Fruit fly (Drosophila melanogaster) whole organism, embryonic: ENCODE results near the gene Fst.
A peak's percentile ranks its signal among the peaks of the same experiment; 100 is the strongest.

Experiments used
- BEAF-32 ChIP-seq: fragments of 200-800 bp; sonication (Bioruptor generic); optimal IDR thresholded peaks from 3 replicates; lab custom pipeline; 2017; ENCODE audit warnings: missing biosample characterization, missing genetic modification characterization, mild to moderate bottlenecking, moderate library complexity, missing genetic modification reagents
- Blimp-1 ChIP-seq: fragments of 200-800 bp; sonication (Bioruptor generic); optimal IDR thresholded peaks from 3 replicates; lab custom pipeline; 2018; ENCODE audit warnings: missing biosample characterization, missing genetic modification characterization, mild to moderate bottlenecking, moderate library complexity, missing genetic modification reagents
- C15 ChIP-seq: fragments of 200-800 bp; sonication (Bioruptor generic); IDR thresholded peaks from 3 replicates; pipeline ENCODE4 v1.3.6; 2022; ENCODE audit warnings: missing biosample characterization, missing genetic modification characterization
- CG10979 ChIP-seq: fragments of 200-800 bp; sonication (Bioruptor generic); optimal IDR thresholded peaks from 2 replicates; lab custom pipeline; 2018; ENCODE audit warnings: missing biosample characterization, mild to moderate bottlenecking, missing genetic modification characterization, moderate library complexity
- CG13123 ChIP-seq: fragments of 200-800 bp; sonication (Bioruptor generic); optimal IDR thresholded peaks from 2 replicates; lab custom pipeline; 2016; ENCODE audit warnings: missing biosample characterization, missing genetic modification characterization
- CG14667 ChIP-seq: fragments of 200-800 bp; sonication (Bioruptor generic); IDR thresholded peaks from 2 replicates; pipeline ENCODE4 v1.3.6; 2022; ENCODE audit warnings: missing biosample characterization, missing genetic modification characterization
- CG1529 ChIP-seq: fragments of 200-800 bp; sonication (Bioruptor generic); optimal IDR thresholded peaks from 3 replicates; lab custom pipeline; 2018; ENCODE audit warnings: missing biosample characterization, missing genetic modification characterization
- CG15514 ChIP-seq: fragments of 200-800 bp; sonication (Bioruptor generic); optimal IDR thresholded peaks from 3 replicates; lab custom pipeline; 2017; ENCODE audit warnings: missing biosample characterization, missing genetic modification characterization, mild to moderate bottlenecking, moderate library complexity, missing genetic modification reagents
- CG1603 ChIP-seq: fragments of 200-800 bp; sonication (Bioruptor generic); optimal IDR thresholded peaks from 2 replicates; lab custom pipeline; 2019; ENCODE audit warnings: missing biosample characterization, mild to moderate bottlenecking, missing genetic modification characterization, moderate library complexity
- CG16813 ChIP-seq: fragments of 200-800 bp; sonication (Bioruptor generic); IDR thresholded peaks from 3 replicates; pipeline ENCODE4 v1.3.6; 2022; ENCODE audit warnings: missing biosample characterization, missing genetic modification characterization; ENCODE audit not compliant: partially characterized antibody
- CG18476 ChIP-seq: fragments of 200-800 bp; sonication (Bioruptor generic); optimal IDR thresholded peaks from 2 replicates; lab custom pipeline; 2016; ENCODE audit warnings: missing biosample characterization, mild to moderate bottlenecking, missing genetic modification characterization
- CG2116 ChIP-seq: fragments of 200-800 bp; sonication (Bioruptor generic); optimal IDR thresholded peaks from 3 replicates; lab custom pipeline; 2018; ENCODE audit warnings: missing biosample characterization, mild to moderate bottlenecking, missing genetic modification characterization
- CG30431 ChIP-seq: fragments of 200-800 bp; sonication (Bioruptor generic); optimal IDR thresholded peaks from 2 replicates; lab custom pipeline; 2017; ENCODE audit warnings: missing biosample characterization, missing genetic modification characterization
- CG33213 ChIP-seq: fragments of 200-800 bp; sonication (Bioruptor generic); optimal IDR thresholded peaks from 3 replicates; lab custom pipeline; 2016; ENCODE audit warnings: missing biosample characterization, missing genetic modification characterization
- CG4707 ChIP-seq: fragments of 200-800 bp; sonication (Bioruptor generic); optimal IDR thresholded peaks from 2 replicates; lab custom pipeline; 2018; ENCODE audit warnings: missing biosample characterization, mild to moderate bottlenecking, missing genetic modification characterization, moderate library complexity
- CG5180 ChIP-seq: fragments of 200-800 bp; sonication (Bioruptor generic); optimal IDR thresholded peaks from 3 replicates; lab custom pipeline; 2017; ENCODE audit warnings: missing biosample characterization, missing genetic modification characterization, mild to moderate bottlenecking, moderate library complexity, missing genetic modification reagents
- CG6272 ChIP-seq: fragments of 200-800 bp; sonication (Bioruptor generic); IDR thresholded peaks from 2 replicates; pipeline ENCODE4 v1.3.6; 2022; ENCODE audit warnings: missing biosample characterization, missing genetic modification characterization
- CG6689 ChIP-seq: fragments of 200-800 bp; sonication (Bioruptor generic); IDR thresholded peaks from 2 replicates; pipeline ENCODE4 v1.3.6; 2022; ENCODE audit warnings: missing biosample characterization, missing genetic modification characterization
- CG7271 ChIP-seq: fragments of 200-800 bp; sonication (Bioruptor generic); optimal IDR thresholded peaks from 2 replicates; lab custom pipeline; 2018; ENCODE audit warnings: missing biosample characterization, mild to moderate bottlenecking, missing genetic modification characterization, moderate library complexity
- CG9215 ChIP-seq: fragments of 200-800 bp; sonication (Bioruptor generic); IDR thresholded peaks from 2 replicates; pipeline ENCODE4 v1.3.6; 2022; ENCODE audit warnings: missing biosample characterization, missing genetic modification characterization
- CG9437 ChIP-seq: fragments of 200-800 bp; sonication (Bioruptor generic); optimal IDR thresholded peaks from 2 replicates; lab custom pipeline; 2018; ENCODE audit warnings: missing biosample characterization, mild to moderate bottlenecking, missing genetic modification characterization
- CG9876 ChIP-seq: fragments of 200-800 bp; sonication (Bioruptor generic); optimal IDR thresholded peaks from 2 replicates; lab custom pipeline; 2016; ENCODE audit warnings: missing biosample characterization, missing genetic modification characterization
- CG9932 ChIP-seq: fragments of 200-800 bp; sonication (Bioruptor generic); IDR thresholded peaks from 2 replicates; pipeline ENCODE4 v1.3.6; 2022; ENCODE audit warnings: missing biosample characterization, missing genetic modification characterization
- D ChIP-seq, 2 experiments: fragments of 200-800 bp in 1 of 2; fragments of >200 bp in 1 of 2; sonication (Bioruptor generic) in 1 of 2; optimal IDR thresholded peaks; 2 replicates in 1 of 2; 3 replicates in 1 of 2; lab custom pipeline; 2017; ENCODE audit warnings: mild to moderate bottlenecking in 1 of 2, missing biosample characterization in 1 of 2, missing genetic modification characterization in 1 of 2, missing genetic modification reagents in 1 of 2
- Hmx ChIP-seq: fragments of 200-800 bp; sonication (Bioruptor generic); optimal IDR thresholded peaks from 2 replicates; lab custom pipeline; 2016; ENCODE audit warnings: missing biosample characterization, missing genetic modification characterization
- MBD-R2 ChIP-seq: fragments of 200-800 bp; sonication (Bioruptor generic); IDR thresholded peaks from 2 replicates; pipeline ENCODE4 v1.3.6; 2022; ENCODE audit warnings: missing biosample characterization, missing genetic modification characterization
- MESR4 ChIP-seq: fragments of 200-800 bp; sonication (Bioruptor generic); optimal IDR thresholded peaks from 2 replicates; lab custom pipeline; 2018; ENCODE audit warnings: missing biosample characterization, mild to moderate bottlenecking, missing genetic modification characterization, moderate library complexity
- Max ChIP-seq: fragments of 200-800 bp; sonication (Bioruptor generic); optimal IDR thresholded peaks from 2 replicates; lab custom pipeline; 2016; ENCODE audit warnings: missing biosample characterization, mild to moderate bottlenecking, missing genetic modification characterization
- NC2α ChIP-seq: fragments of 200-800 bp; sonication (Bioruptor generic); optimal IDR thresholded peaks from 2 replicates; lab custom pipeline; 2016; ENCODE audit warnings: missing biosample characterization, missing genetic modification characterization
- Pdp1 ChIP-seq, 2 experiments: fragments of 200-800 bp; sonication (Bioruptor generic); optimal IDR thresholded peaks; 3 replicates each; lab custom pipeline; 2016; ENCODE audit warnings: missing biosample characterization in 2 of 2, missing genetic modification characterization in 2 of 2, mild to moderate bottlenecking in 1 of 2, moderate library complexity in 1 of 2
- bbx ChIP-seq: fragments of 200-800 bp; sonication (Bioruptor generic); IDR thresholded peaks from 2 replicates; pipeline ENCODE4 v1.3.6; 2022; ENCODE audit warnings: missing biosample characterization, missing genetic modification characterization; ENCODE audit not compliant: partially characterized antibody
- cas ChIP-seq: fragments of 200-800 bp; sonication (Bioruptor generic); IDR thresholded peaks from 2 replicates; pipeline ENCODE4 v1.3.6; 2022; ENCODE audit warnings: missing biosample characterization, missing genetic modification characterization
- crp ChIP-seq, 2 experiments: fragments of 200-800 bp; sonication (Bioruptor generic); optimal IDR thresholded peaks; 2 replicates in 1 of 2; 3 replicates in 1 of 2; lab custom pipeline; 2017; ENCODE audit warnings: missing biosample characterization in 2 of 2, missing genetic modification characterization in 2 of 2, mild to moderate bottlenecking in 1 of 2, moderate library complexity in 1 of 2
- dmrt11E ChIP-seq: fragments of 200-800 bp; sonication (Bioruptor generic); optimal IDR thresholded peaks from 3 replicates; lab custom pipeline; 2018; ENCODE audit warnings: missing biosample characterization, mild to moderate bottlenecking, missing genetic modification characterization, moderate library complexity
- esg ChIP-seq: fragments of 200-800 bp; sonication (Bioruptor generic); conservative IDR thresholded peaks from 2 replicates; pipeline ENCODE4 v1.3.6; 2022; ENCODE audit warnings: missing biosample characterization, missing genetic modification characterization
- fd3F ChIP-seq: fragments of 200-800 bp; sonication (Bioruptor generic); optimal IDR thresholded peaks from 2 replicates; lab custom pipeline; 2018; ENCODE audit warnings: missing biosample characterization, mild to moderate bottlenecking, missing genetic modification characterization, moderate library complexity
- hbn ChIP-seq: fragments of 200-800 bp; sonication (Bioruptor generic); IDR thresholded peaks from 2 replicates; pipeline ENCODE4 v1.3.6; 2022; ENCODE audit warnings: missing biosample characterization, missing genetic modification characterization; ENCODE audit not compliant: partially characterized antibody
- inv ChIP-seq: fragments of 200-800 bp; sonication (Bioruptor generic); IDR thresholded peaks from 2 replicates; pipeline ENCODE4 v1.3.6; 2022; ENCODE audit warnings: missing biosample characterization, missing genetic modification characterization; ENCODE audit not compliant: partially characterized antibody
- knrl ChIP-seq: fragments of 200-800 bp; sonication (Bioruptor generic); IDR thresholded peaks from 3 replicates; pipeline ENCODE4 v1.3.6; 2022; ENCODE audit warnings: missing biosample characterization, missing genetic modification characterization; ENCODE audit not compliant: partially characterized antibody
- pita ChIP-seq: fragments of 200-800 bp; sonication (Bioruptor generic); optimal IDR thresholded peaks from 2 replicates; lab custom pipeline; 2017; ENCODE audit warnings: missing biosample characterization, mild to moderate bottlenecking, missing genetic modification characterization
- pum ChIP-seq: fragments of 200-800 bp; sonication (Bioruptor generic); optimal IDR thresholded peaks from 2 replicates; lab custom pipeline; 2016; ENCODE audit warnings: missing biosample characterization, missing genetic modification characterization
- salm ChIP-seq: fragments of 200-800 bp; sonication (Bioruptor generic); optimal IDR thresholded peaks from 2 replicates; lab custom pipeline; 2018; ENCODE audit warnings: missing biosample characterization, mild to moderate bottlenecking, missing genetic modification characterization
- scrt ChIP-seq: fragments of 200-800 bp; sonication (Bioruptor generic); optimal IDR thresholded peaks from 2 replicates; lab custom pipeline; 2018; ENCODE audit warnings: missing biosample characterization, mild to moderate bottlenecking, missing genetic modification characterization, moderate library complexity
- seq ChIP-seq: fragments of 200-800 bp; sonication (Bioruptor generic); IDR thresholded peaks from 2 replicates; pipeline ENCODE4 v1.3.6; 2022; ENCODE audit warnings: missing biosample characterization, missing genetic modification characterization
- slbo ChIP-seq: fragments of 200-800 bp; sonication (Bioruptor generic); IDR thresholded peaks from 2 replicates; pipeline ENCODE4 v1.3.6; 2022; ENCODE audit warnings: missing biosample characterization, missing genetic modification characterization
- so ChIP-seq: fragments of 200-800 bp; sonication (Bioruptor generic); IDR thresholded peaks from 3 replicates; pipeline ENCODE4 v1.3.6; 2022; ENCODE audit warnings: missing biosample characterization, missing genetic modification characterization
- sob ChIP-seq: fragments of 200-800 bp; sonication (Bioruptor generic); IDR thresholded peaks from 2 replicates; pipeline ENCODE4 v1.3.6; 2022; ENCODE audit warnings: missing biosample characterization, missing genetic modification characterization
- zfh1 ChIP-seq: fragments of 200-800 bp; sonication (Bioruptor generic); IDR thresholded peaks from 3 replicates; pipeline ENCODE4 v1.3.6; 2022; ENCODE audit warnings: missing biosample characterization, missing genetic modification characterization

The Fst gene

dm6 chr3R:9626880-9627401, 19.0 kb downstream of the Fst start, which contains the start of the genes CG9427 and CG8319 (continued):
- peak; percentile 59 for TF ChIP-seq Hmx (GFP tag; lab: Kevin White, UChicago)
- peak; percentile 63; the same call in 1 of the 3 replicates for TF ChIP-seq zfh1 (GFP tag; lab: Robert Waterston, UW)
- TF ChIP-seq CG18476 (GFP tag; lab: Kevin White, UChicago), result peak; percentile 56
- peak; percentile 47 for TF ChIP-seq fd3F (GFP tag; lab: Kevin White, UChicago)
- no peak for TF ChIP-seq CG4707 (GFP tag; lab: Kevin White, UChicago)
- TF ChIP-seq bbx, result peak; percentile 74
- TF ChIP-seq pum (GFP tag; lab: Kevin White, UChicago), result peak; percentile 45
- TF ChIP-seq MBD-R2 (GFP tag; lab: Robert Waterston, UW), result peak; percentile 64
- peak; percentile 76 for TF ChIP-seq sob (GFP tag; lab: Robert Waterston, UW)
- TF ChIP-seq CG6689 (GFP tag; lab: Robert Waterston, UW), result peak; percentile 25; the same call in 1 of the 2 replicates
- no peak; the same call in 1 of the 2 replicates for TF ChIP-seq CG9215
- peak; percentile 56; the same call in 1 of the 2 replicates for TF ChIP-seq esg (GFP tag; lab: Robert Waterston, UW)
- peak; percentile 1 for TF ChIP-seq CG1529 (GFP tag; lab: Kevin White, UChicago)
- no peak for TF ChIP-seq CG6272
- TF ChIP-seq CG5180 (GFP tag; lab: Kevin White, UChicago), result no peak
- TF ChIP-seq NC2α (GFP tag; lab: Kevin White, UChicago), result no peak
- TF ChIP-seq CG16813 (GFP tag; lab: Robert Waterston, UW), result peak; percentile 77
- TF ChIP-seq CG9876 (GFP tag; lab: Kevin White, UChicago), result no peak
- no peak for TF ChIP-seq so (GFP tag; lab: Robert Waterston, UW)
- peak; percentile 23 for TF ChIP-seq MESR4 (GFP tag; lab: Kevin White, UChicago)
- peak; percentile 52 to 54 for TF ChIP-seq Pdp1 (GFP tag; optimal IDR thresholded peaks at IDR 0.05; lab: Kevin White, UChicago)
- peak; percentile 59 for TF ChIP-seq Blimp-1
- no peak for TF ChIP-seq CG14667
- TF ChIP-seq CG33213 (GFP tag; lab: Kevin White, UChicago), result peak; percentile 26
- no peak for TF ChIP-seq CG30431 (GFP tag; lab: Kevin White, UChicago)
- no peak for TF ChIP-seq CG7271
- no peak for TF ChIP-seq seq (GFP tag; lab: Robert Waterston, UW)
- TF ChIP-seq Max (GFP tag; lab: Kevin White, UChicago), result peak; percentile 63
- peak; percentile 68 for TF ChIP-seq CG1603 (tag; lab: Kevin White, UChicago)
- TF ChIP-seq CG15514 (GFP tag; lab: Kevin White, UChicago), result peak; percentile 79
- TF ChIP-seq inv (GFP tag; lab: Robert Waterston, UW), result peak; percentile 67
- TF ChIP-seq slbo (GFP tag; lab: Robert Waterston, UW), result peak; percentile 66
- peak; percentile 92 for TF ChIP-seq CG2116 (GFP tag; lab: Kevin White, UChicago)
- TF ChIP-seq CG9437 (GFP tag; lab: Kevin White, UChicago), result peak; percentile 9
- no peak for TF ChIP-seq pita (GFP tag; lab: Kevin White, UChicago)
- peak; percentile 91 for TF ChIP-seq BEAF-32 (GFP tag; lab: Kevin White, UChicago)
- no peak for TF ChIP-seq crp (GFP tag; optimal IDR thresholded peaks at IDR 0.05; lab: Kevin White, UChicago)
- TF ChIP-seq dmrt11E (tag; lab: Kevin White, UChicago), result peak; percentile 56
- peak; percentile 33 for TF ChIP-seq salm (tag; lab: Kevin White, UChicago)
- peak; percentile 87 for TF ChIP-seq knrl (GFP tag; lab: Robert Waterston, UW)
- no peak for TF ChIP-seq cas (GFP tag; lab: Robert Waterston, UW)
- TF ChIP-seq CG13123 (GFP tag; lab: Kevin White, UChicago), result peak; percentile 37
- peak; percentile 73 for TF ChIP-seq CG9932 (GFP tag; lab: Robert Waterston, UW)
- no peak for TF ChIP-seq C15 (GFP tag; lab: Robert Waterston, UW)
- peak; percentile 40 for TF ChIP-seq scrt (GFP tag; lab: Kevin White, UChicago)
- peak; percentile 86 for TF ChIP-seq hbn (GFP tag; lab: Robert Waterston, UW)
- peak; percentile 54 for TF ChIP-seq CG10979 (tag; lab: Kevin White, UChicago)
- no peak for TF ChIP-seq D (optimal IDR thresholded peaks at IDR 0.05; lab: Kevin White, UChicago)
- no peak for TF ChIP-seq D (GFP tag; optimal IDR thresholded peaks at IDR 0.05; lab: Kevin White, UChicago)
